Fruit fly (Drosophila melanogaster): Measurements from ENCODE around the gene CG13004.

CG13004 gene

DNA sequence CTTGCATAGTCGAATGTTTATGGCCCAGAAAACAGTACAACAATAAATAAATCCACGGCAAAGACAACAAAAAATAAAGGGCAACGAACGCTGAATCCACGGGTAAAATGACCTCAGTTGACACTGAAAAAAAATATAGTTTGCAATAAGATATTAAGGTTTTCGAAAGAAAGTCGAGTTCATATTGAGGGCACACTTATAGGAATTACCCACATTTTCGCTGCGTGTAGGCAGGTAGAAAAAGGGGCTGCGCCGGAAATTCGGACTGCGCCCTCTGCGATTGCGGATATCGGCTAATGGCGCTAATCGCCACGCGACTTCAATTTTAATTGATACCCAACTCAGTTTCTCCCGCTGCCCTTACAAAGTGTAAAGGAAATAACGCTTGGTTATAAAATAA is 26.7 kb downstream of the CG13004 start:
- no peak for TF ChIP-seq dpn (GFP tag; optimal IDR thresholded peaks at IDR 0.05)
- no peak for TF ChIP-seq dm (GFP tag; optimal IDR thresholded peaks at IDR 0.05)
- no peak for TF ChIP-seq Meics (GFP tag; optimal IDR thresholded peaks at IDR 0.05)
- peak; percentile 23; the same call in 1 of the 2 replicates for TF ChIP-seq Rx (GFP tag; IDR thresholded peaks at IDR 0.05)
- TF ChIP-seq CG17612 (GFP tag; IDR thresholded peaks at IDR 0.05) = no peak
- TF ChIP-seq ase (GFP tag; IDR thresholded peaks at IDR 0.05) = no peak
- TF ChIP-seq Rfx (GFP tag; IDR thresholded peaks at IDR 0.05) = 0 out of 2 replicates have a peak, but pooled peaks have one; percentile 12
- no peak for TF ChIP-seq D19B (GFP tag; optimal IDR thresholded peaks at IDR 0.05)
- no peak for TF ChIP-seq Hey (tag; optimal IDR thresholded peaks at IDR 0.05)
- 0 out of 3 replicates have a peak, but pooled peaks have one; percentile 13 for TF ChIP-seq H15 (GFP tag; IDR thresholded peaks at IDR 0.05)
- no peak for TF ChIP-seq lbe (GFP tag; optimal IDR thresholded peaks at IDR 0.05)
- TF ChIP-seq Nf-YA (GFP tag; IDR thresholded peaks at IDR 0.05) = no peak
- TF ChIP-seq Med (GFP tag) = peak; percentile 75
- TF ChIP-seq bbx (GFP tag; IDR thresholded peaks at IDR 0.05; ENCODE audit: partially characterized antibody) = no peak
- TF ChIP-seq ATbp (GFP tag; optimal IDR thresholded peaks at IDR 0.05) = peak; percentile 2
- peak; percentile 42 for TF ChIP-seq cad (GFP tag; optimal IDR thresholded peaks at IDR 0.05)
- peak; percentile 54 for TF ChIP-seq zf30C (GFP tag; optimal IDR thresholded peaks at IDR 0.05)
- TF ChIP-seq CG6683 (GFP tag; optimal IDR thresholded peaks at IDR 0.05) = no peak
- no peak for TF ChIP-seq CG16815 (GFP tag; optimal IDR thresholded peaks at IDR 0.05)
- no peak for TF ChIP-seq CG17186 (GFP tag; optimal IDR thresholded peaks at IDR 0.05)
- no peak for TF ChIP-seq Hr39 (optimal IDR thresholded peaks at IDR 0.05)
- no peak for TF ChIP-seq CG1024 (GFP tag; IDR thresholded peaks at IDR 0.05)
- no peak for TF ChIP-seq exex (tag; optimal IDR thresholded peaks at IDR 0.05)
- TF ChIP-seq CG4820 (GFP tag; optimal IDR thresholded peaks at IDR 0.05) = no peak
- TF ChIP-seq ara (GFP tag; IDR thresholded peaks at IDR 0.05) = no peak
- TF ChIP-seq CG11723 (GFP tag; optimal IDR thresholded peaks at IDR 0.05) = no peak
- no peak for TF ChIP-seq lab (GFP tag; optimal IDR thresholded peaks at IDR 0.05)
- TF ChIP-seq CG32772 (GFP tag; IDR thresholded peaks at IDR 0.05) = no peak
- no peak for TF ChIP-seq Tbp (GFP tag; optimal IDR thresholded peaks at IDR 0.05)
- no peak for TF ChIP-seq Mad (GFP tag; optimal IDR thresholded peaks at IDR 0.05)
- no peak for TF ChIP-seq CG12299 (tag; optimal IDR thresholded peaks at IDR 0.05)
- no peak for TF ChIP-seq CG3838 (GFP tag; optimal IDR thresholded peaks at IDR 0.05)
- TF ChIP-seq Optix (GFP tag; IDR thresholded peaks at IDR 0.05) = 0 out of 3 replicates have a peak, but pooled peaks have one; percentile 40
- TF ChIP-seq CG14050 (GFP tag; IDR thresholded peaks at IDR 0.05) = no peak
- no peak for TF ChIP-seq NC2α (GFP tag; optimal IDR thresholded peaks at IDR 0.05)
- 0 out of 2 replicates have a peak, but pooled peaks have one; percentile 10 for TF ChIP-seq CG6689 (GFP tag; IDR thresholded peaks at IDR 0.05)
- TF ChIP-seq eve (GFP tag; optimal IDR thresholded peaks at IDR 0.05) = no peak
- TF ChIP-seq CG18599 (GFP tag; optimal IDR thresholded peaks at IDR 0.05) = no peak
- TF ChIP-seq al (GFP tag; IDR thresholded peaks at IDR 0.05) = no peak
- no peak for TF ChIP-seq sd (tag; optimal IDR thresholded peaks at IDR 0.05)
- TF ChIP-seq Ets65A (GFP tag) = peak; percentile 70
- no peak for TF ChIP-seq HmgD (GFP tag; optimal IDR thresholded peaks at IDR 0.05)
- peak; percentile 8 for TF ChIP-seq CG7556 (GFP tag; optimal IDR thresholded peaks at IDR 0.05)
- no peak for TF ChIP-seq CG8924 (tag; optimal IDR thresholded peaks at IDR 0.05)
- TF ChIP-seq Gug (GFP tag; IDR thresholded peaks at IDR 0.05) = 0 out of 4 replicates have a peak, but pooled peaks have one; percentile 23
- TF ChIP-seq Vsx1 (GFP tag; optimal IDR thresholded peaks at IDR 0.05) = no peak
- no peak for TF ChIP-seq Usf (GFP tag; optimal IDR thresholded peaks at IDR 0.05)
- TF ChIP-seq lmd (GFP tag; IDR thresholded peaks at IDR 0.05) = no peak
- TF ChIP-seq Hr78 (GFP tag; optimal IDR thresholded peaks at IDR 0.05) = no peak
- TF ChIP-seq Dip3 (GFP tag; optimal IDR thresholded peaks at IDR 0.05) = peak; percentile 18
- no peak for TF ChIP-seq Dll (GFP tag; IDR thresholded peaks at IDR 0.05; ENCODE audit: partially characterized antibody)
- no peak for TF ChIP-seq gfzf (GFP tag; optimal IDR thresholded peaks at IDR 0.05)

All from whole organism, embryonic.